Worm (Caenorhabditis elegans) whole organism, L2 larva: ENCODE results near the gene B0457.4.

Source experiments
- C34F6.9 ChIP-seq: fragments of 150-350 bp; optimal IDR thresholded peaks from 2 replicates; lab custom pipeline; 2014; ENCODE audit warnings: missing biosample characterization, missing genetic modification characterization
- F13H6.1 ChIP-seq: sonication (generic microtip); optimal IDR thresholded peaks from 2 replicates; lab custom pipeline; 2016; ENCODE audit warnings: missing genetic modification characterization, missing compliant biosample characterization
- R02D3.7 ChIP-seq: fragments of 150-350 bp; optimal IDR thresholded peaks from 2 replicates; lab custom pipeline; 2014; ENCODE audit warnings: missing biosample characterization, missing genetic modification characterization
- Y55F3AM.14 ChIP-seq: fragments of 200-800 bp; sonication (Bioruptor generic); optimal IDR thresholded peaks from 2 replicates; lab custom pipeline; 2018; ENCODE audit warnings: mild to moderate bottlenecking, missing genetic modification characterization, missing compliant biosample characterization
- ZK546.5 ChIP-seq: sonication (generic microtip); optimal IDR thresholded peaks from 2 replicates; lab custom pipeline; 2017; ENCODE audit warnings: missing biosample characterization, missing genetic modification characterization
- aly-2 ChIP-seq: fragments of 150-350 bp; optimal IDR thresholded peaks from 2 replicates; lab custom pipeline; 2014; ENCODE audit warnings: missing biosample characterization, missing genetic modification characterization
- ama-1 ChIP-seq: fragments of 150-350 bp; optimal IDR thresholded peaks from 2 replicates; lab custom pipeline; 2018; ENCODE audit warnings: inconsistent platforms
- blmp-1 ChIP-seq: sonication (generic microtip); optimal IDR thresholded peaks from 2 replicates; lab custom pipeline; 2017; ENCODE audit warnings: missing genetic modification characterization, mild to moderate bottlenecking, missing compliant biosample characterization, antibody characterized with exemption, moderate library complexity; ENCODE audit not compliant: insufficient read depth
- crh-2 ChIP-seq: sonication (generic microtip); optimal IDR thresholded peaks from 2 replicates; lab custom pipeline; 2017; ENCODE audit warnings: missing biosample characterization, missing genetic modification characterization
- egl-27 ChIP-seq: sonication (generic microtip); optimal IDR thresholded peaks from 3 replicates; lab custom pipeline; 2017; ENCODE audit warnings: missing biosample characterization, missing genetic modification reagents, missing genetic modification characterization
- elt-1 ChIP-seq: fragments of 150-350 bp; optimal IDR thresholded peaks from 2 replicates; lab custom pipeline; 2014; ENCODE audit warnings: missing biosample characterization, missing genetic modification characterization
- fos-1 ChIP-seq: fragments of 150-350 bp; optimal IDR thresholded peaks from 2 replicates; lab custom pipeline; 2014; ENCODE audit warnings: missing biosample characterization, missing genetic modification characterization
- lin-11 ChIP-seq: fragments of 150-350 bp; sonication (generic microtip); optimal IDR thresholded peaks from 2 replicates; lab custom pipeline; 2014; ENCODE audit warnings: missing biosample characterization, missing genetic modification characterization, inconsistent platforms, mixed read lengths
- lin-13 ChIP-seq: fragments of 150-350 bp; optimal IDR thresholded peaks from 2 replicates; lab custom pipeline; 2014; ENCODE audit warnings: missing biosample characterization, missing genetic modification reagents, missing genetic modification characterization
- lin-39 ChIP-seq: fragments of 150-350 bp; optimal IDR thresholded peaks from 2 replicates; lab custom pipeline; 2014; ENCODE audit warnings: missing biosample characterization, missing genetic modification reagents, missing genetic modification characterization
- lsy-2 ChIP-seq, 2 experiments: fragments of 150-350 bp in 1 of 2; sonication (generic microtip) in 1 of 2; optimal IDR thresholded peaks; 2 replicates each; lab custom pipeline; 2014 to 2017; ENCODE audit warnings: missing biosample characterization in 2 of 2, missing genetic modification characterization in 2 of 2
- mab-5 ChIP-seq: fragments of 150-350 bp; optimal IDR thresholded peaks from 2 replicates; lab custom pipeline; 2014; ENCODE audit warnings: missing biosample characterization, missing genetic modification characterization
- mbf-1 ChIP-seq: sonication (generic microtip); optimal IDR thresholded peaks from 2 replicates; lab custom pipeline; 2017; ENCODE audit warnings: missing biosample characterization, missing genetic modification characterization
- mdl-1 ChIP-seq, 2 experiments: fragments of 150-350 bp in 1 of 2; sonication (generic microtip) in 1 of 2; optimal IDR thresholded peaks; 2 replicates each; lab custom pipeline; 2017; ENCODE audit warnings: missing biosample characterization in 2 of 2, missing genetic modification characterization in 2 of 2
- nhr-11 ChIP-seq: fragments of 150-350 bp; optimal IDR thresholded peaks from 2 replicates; lab custom pipeline; 2014; ENCODE audit warnings: missing biosample characterization, missing genetic modification characterization
- nhr-12 ChIP-seq: fragments of 150-350 bp; optimal IDR thresholded peaks from 2 replicates; lab custom pipeline; 2014; ENCODE audit warnings: missing biosample characterization, missing genetic modification characterization
- nhr-129 ChIP-seq: fragments of 150-350 bp; optimal IDR thresholded peaks from 2 replicates; lab custom pipeline; 2014; ENCODE audit warnings: missing biosample characterization, missing genetic modification characterization
- nhr-21 ChIP-seq: fragments of 150-350 bp; optimal IDR thresholded peaks from 2 replicates; lab custom pipeline; 2014; ENCODE audit warnings: missing biosample characterization, missing genetic modification characterization
- nhr-237 ChIP-seq: fragments of 150-350 bp; optimal IDR thresholded peaks from 2 replicates; lab custom pipeline; 2014; ENCODE audit warnings: missing biosample characterization, missing genetic modification characterization
- nhr-6 ChIP-seq: fragments of 150-350 bp; optimal IDR thresholded peaks from 2 replicates; lab custom pipeline; 2014; ENCODE audit warnings: missing biosample characterization, missing genetic modification characterization
- nhr-77 ChIP-seq: fragments of 150-350 bp; optimal IDR thresholded peaks from 2 replicates; lab custom pipeline; 2014; ENCODE audit warnings: missing biosample characterization, missing genetic modification characterization
- peb-1 ChIP-seq: fragments of 150-350 bp; optimal IDR thresholded peaks from 2 replicates; lab custom pipeline; 2014; ENCODE audit warnings: missing biosample characterization, missing genetic modification characterization
- sem-4 ChIP-seq: fragments of 150-350 bp; optimal IDR thresholded peaks from 2 replicates; lab custom pipeline; 2014; ENCODE audit warnings: missing biosample characterization, missing genetic modification reagents, missing genetic modification characterization
- sma-3 ChIP-seq: sonication (generic microtip); optimal IDR thresholded peaks from 2 replicates; lab custom pipeline; 2016; ENCODE audit warnings: missing genetic modification reagents, missing genetic modification characterization, missing compliant biosample characterization
- sma-9 ChIP-seq, 2 experiments: fragments of 150-350 bp in 1 of 2; sonication (generic microtip) in 1 of 2; optimal IDR thresholded peaks; 2 replicates each; lab custom pipeline; 2014 to 2016; ENCODE audit warnings: missing genetic modification characterization in 2 of 2, mild to moderate bottlenecking in 1 of 2, missing biosample characterization in 1 of 2, missing compliant biosample characterization in 1 of 2, missing genetic modification reagents in 1 of 2, moderate library complexity in 1 of 2
- snpc-4 ChIP-seq: fragments of 150-350 bp; optimal IDR thresholded peaks from 2 replicates; lab custom pipeline; 2014; ENCODE audit warnings: missing biosample characterization, missing genetic modification characterization
- unc-62 ChIP-seq: fragments of 150-350 bp; optimal IDR thresholded peaks from 2 replicates; lab custom pipeline; 2014; ENCODE audit warnings: missing biosample characterization, missing genetic modification reagents, missing genetic modification characterization
- zag-1 ChIP-seq: fragments of 150-350 bp; optimal IDR thresholded peaks from 2 replicates; lab custom pipeline; 2014; ENCODE audit warnings: missing biosample characterization, missing genetic modification characterization
- ztf-1 ChIP-seq: fragments of 200-800 bp; sonication (Bioruptor generic); conservative IDR thresholded peaks from 2 replicates; pipeline ENCODE4 v1.3.6; 2022; ENCODE audit warnings: missing genetic modification characterization, missing compliant biosample characterization
- ztf-11 ChIP-seq: sonication (generic microtip); optimal IDR thresholded peaks from 2 replicates; lab custom pipeline; 2017; ENCODE audit warnings: missing biosample characterization, missing genetic modification characterization

The B0457.4 gene

DNA sequence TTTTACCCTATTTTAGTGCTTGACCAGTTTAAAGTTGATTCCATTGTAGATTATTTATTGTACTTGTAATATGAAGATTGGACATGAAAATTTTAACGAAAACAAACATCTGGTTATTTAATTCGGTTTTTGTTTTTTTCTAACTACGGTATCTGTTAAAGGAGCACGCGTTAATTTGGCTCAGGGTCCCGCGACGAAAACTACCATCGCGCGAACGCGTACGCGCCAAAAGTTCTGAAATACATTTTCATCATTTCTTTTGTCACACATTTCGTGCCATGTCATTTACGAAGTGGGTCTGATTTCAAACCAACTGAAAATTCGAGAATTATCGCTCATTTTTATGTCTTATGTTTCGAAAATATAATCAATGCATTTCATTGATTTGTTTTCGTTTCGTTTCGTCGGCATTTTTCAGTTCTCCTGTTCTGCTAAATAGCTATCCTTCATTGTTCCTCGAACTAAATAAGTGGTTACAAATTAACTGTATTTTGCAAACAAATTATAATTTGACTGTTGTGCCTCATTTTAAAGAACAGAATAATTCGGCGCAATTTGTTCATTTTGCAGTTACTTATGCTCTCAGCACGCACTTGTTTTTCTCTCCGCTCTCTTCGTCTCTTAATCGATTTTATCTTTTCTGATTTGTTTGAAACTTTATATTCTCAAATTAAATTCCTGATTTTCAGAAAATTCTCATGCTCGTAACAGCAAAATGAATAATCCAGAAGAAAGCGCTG is 22.0 kb upstream of the B0457.4 start, which contains the start of gene T21B10.3 (continued):
- peak; percentile 10 for TF ChIP-seq C34F6.9 (tag; lab: Kevin White, UChicago)
- no peak for TF ChIP-seq unc-62 (GFP tag; lab: Kevin White, UChicago)
- peak; percentile 12 for TF ChIP-seq crh-2
- TF ChIP-seq nhr-11: no peak
- TF ChIP-seq ama-1: peak; percentile 42
- TF ChIP-seq aly-2 (tag; lab: Kevin White, UChicago): no peak
- no peak for TF ChIP-seq ztf-11 (tag; lab: Kevin White, UChicago)
- TF ChIP-seq sem-4 (tag; lab: Kevin White, UChicago): no peak
- no peak for TF ChIP-seq nhr-237 (tag; lab: Kevin White, UChicago)
- peak; percentile 67 for TF ChIP-seq lin-13 (GFP tag; lab: Kevin White, UChicago)
- no peak for TF ChIP-seq lin-39 (tag; lab: Kevin White, UChicago)
- no peak for TF ChIP-seq elt-1
- no peak for TF ChIP-seq R02D3.7 (tag; lab: Kevin White, UChicago)
- TF ChIP-seq egl-27 (tag; lab: Kevin White, UChicago): no peak
- no peak for TF ChIP-seq ztf-1 (GFP tag; lab: Robert Waterston, UW)
- TF ChIP-seq mdl-1 (tag; optimal IDR thresholded peaks at IDR 0.05; lab: Kevin White, UChicago): no peak
- TF ChIP-seq blmp-1: no peak
- no peak for TF ChIP-seq zag-1
- TF ChIP-seq, all 48 proteins: peak for 12

DNA sequence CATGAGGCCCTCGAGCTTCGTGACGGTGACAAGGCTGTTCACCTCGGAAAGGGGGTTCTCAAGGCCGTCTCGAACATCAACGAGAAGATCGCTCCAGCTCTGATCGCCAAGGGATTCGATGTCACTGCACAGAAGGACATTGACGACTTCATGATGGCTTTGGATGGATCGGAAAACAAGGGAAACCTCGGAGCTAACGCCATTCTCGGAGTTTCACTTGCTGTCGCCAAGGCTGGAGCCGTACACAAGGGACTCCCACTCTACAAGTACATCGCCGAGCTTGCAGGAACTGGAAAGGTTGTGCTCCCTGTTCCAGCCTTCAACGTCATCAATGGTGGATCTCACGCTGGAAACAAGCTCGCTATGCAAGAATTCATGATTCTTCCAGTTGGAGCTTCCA is 20.6 kb upstream of the B0457.4 start:
- TF ChIP-seq blmp-1: no peak
- TF ChIP-seq Y55F3AM.14 (GFP tag; lab: Kevin White, UChicago): no peak
- TF ChIP-seq snpc-4 (tag; lab: Kevin White, UChicago): no peak
- no peak for TF ChIP-seq nhr-237 (tag; lab: Kevin White, UChicago)
- TF ChIP-seq zag-1: no peak
- TF ChIP-seq sem-4 (tag; lab: Kevin White, UChicago): no peak
- no peak for TF ChIP-seq egl-27 (tag; lab: Kevin White, UChicago)
- TF ChIP-seq ZK546.5 (tag; lab: Kevin White, UChicago): no peak
- no peak for TF ChIP-seq crh-2
- no peak for TF ChIP-seq nhr-6 (tag; lab: Kevin White, UChicago)
- no peak for TF ChIP-seq mab-5
- TF ChIP-seq R02D3.7 (tag; lab: Kevin White, UChicago): no peak

DNA sequence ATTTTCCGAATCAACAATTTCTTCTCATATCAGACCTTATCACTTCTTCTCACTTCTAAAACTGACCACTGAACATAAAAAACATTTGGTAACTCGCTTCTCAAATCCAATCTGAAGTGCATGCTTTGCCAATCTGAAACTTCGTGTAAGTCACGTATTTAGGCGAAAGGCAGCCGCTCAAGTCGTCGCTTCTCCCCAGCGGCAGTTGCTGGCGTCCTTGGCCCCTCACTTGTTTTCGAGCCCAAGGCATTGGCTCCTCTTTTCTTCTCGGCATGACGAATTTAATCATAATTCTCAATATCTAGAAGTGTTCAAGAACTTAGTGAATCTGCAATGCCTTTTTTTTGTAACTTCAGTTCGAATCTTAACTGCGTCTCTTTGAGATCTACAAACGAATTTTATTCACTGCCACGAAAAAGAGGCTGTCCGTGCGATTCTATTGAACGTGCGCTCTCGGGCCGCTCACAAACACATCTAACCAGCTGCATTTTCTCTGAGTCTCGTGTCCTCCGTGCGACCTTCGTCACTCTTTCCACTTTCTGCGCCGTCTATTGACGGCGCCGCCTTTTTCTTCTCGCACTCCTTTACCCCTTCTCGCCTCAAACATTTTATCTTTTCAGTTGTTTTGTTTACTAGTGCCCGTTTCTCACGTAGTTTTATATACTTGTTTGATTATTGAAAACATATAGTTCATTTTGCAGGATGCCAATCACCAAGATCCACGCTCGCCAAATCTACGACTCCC is 19.7 kb upstream of the B0457.4 start:
- no peak for TF ChIP-seq Y55F3AM.14 (GFP tag; lab: Kevin White, UChicago)
- no peak for TF ChIP-seq nhr-77
- TF ChIP-seq ama-1: peak; percentile 71
- no peak for TF ChIP-seq R02D3.7 (tag; lab: Kevin White, UChicago)
- TF ChIP-seq lin-39 (tag; lab: Kevin White, UChicago): no peak
- TF ChIP-seq peb-1 (tag; lab: Kevin White, UChicago): no peak
- peak; percentile 10 for TF ChIP-seq nhr-129 (tag; lab: Kevin White, UChicago)
- peak; percentile 28 for TF ChIP-seq fos-1 (tag; lab: Kevin White, UChicago)
- no peak for TF ChIP-seq nhr-237 (tag; lab: Kevin White, UChicago)
- no peak for TF ChIP-seq sma-3 (GFP tag; lab: Kevin White, UChicago)
- TF ChIP-seq mbf-1: no peak
- TF ChIP-seq sma-9 (GFP tag; optimal IDR thresholded peaks at IDR 0.05; lab: Kevin White, UChicago): no peak
- no peak for TF ChIP-seq sma-9 (tag; optimal IDR thresholded peaks at IDR 0.05; lab: Kevin White, UChicago)
- peak in 1 of 2 experiments; percentile 20 for TF ChIP-seq lsy-2 (tag; optimal IDR thresholded peaks at IDR 0.05; lab: Kevin White, UChicago)
- TF ChIP-seq ztf-11 (tag; lab: Kevin White, UChicago): no peak
- no peak for TF ChIP-seq lin-11
- TF ChIP-seq nhr-12 (tag; lab: Kevin White, UChicago): no peak
- TF ChIP-seq C34F6.9 (tag; lab: Kevin White, UChicago): peak; percentile 10
- TF ChIP-seq mab-5: no peak
- no peak for TF ChIP-seq elt-1
- TF ChIP-seq F13H6.1 (tag; lab: Kevin White, UChicago): peak; percentile 45
- TF ChIP-seq nhr-21 (tag; lab: Kevin White, UChicago): no peak
- TF ChIP-seq crh-2: peak; percentile 47
- no peak for TF ChIP-seq ztf-1 (GFP tag; lab: Robert Waterston, UW)
- TF ChIP-seq, all 48 proteins: peak for 7
